Worm (Caenorhabditis elegans) whole organism, young adult: Measurements from ENCODE around the gene C34D4.3.

ENCODE experiments used
- F22D6.2 ChIP-seq: sonication (generic microtip); optimal IDR thresholded peaks from 2 replicates; lab custom pipeline; 2016; ENCODE audit warnings: mild to moderate bottlenecking, missing genetic modification characterization, missing compliant biosample characterization
- F23B12.7 ChIP-seq: sonication (generic microtip); optimal IDR thresholded peaks from 2 replicates; lab custom pipeline; 2017; ENCODE audit warnings: missing genetic modification characterization, mild to moderate bottlenecking, missing compliant biosample characterization, antibody characterized with exemption, moderate library complexity; ENCODE audit not compliant: insufficient read depth
- T07F8.4 ChIP-seq: sonication (generic microtip); optimal IDR thresholded peaks from 2 replicates; lab custom pipeline; 2016; ENCODE audit warnings: mild to moderate bottlenecking, missing genetic modification characterization, moderate library complexity, missing compliant biosample characterization
- ceh-40 ChIP-seq: fragments of 200-800 bp; sonication (Bioruptor generic); IDR thresholded peaks from 2 replicates; pipeline ENCODE4 v1.3.6; 2022; ENCODE audit warnings: missing genetic modification characterization, missing compliant biosample characterization
- dox-1 ChIP-seq: fragments of 200-800 bp; sonication (Bioruptor generic); IDR thresholded peaks from 2 replicates; pipeline ENCODE4 v1.3.6; 2022; ENCODE audit warnings: missing genetic modification reagents, missing genetic modification characterization, missing compliant biosample characterization
- dpl-1 ChIP-seq: fragments of 150-350 bp; optimal IDR thresholded peaks from 2 replicates; lab custom pipeline; 2014; ENCODE audit warnings: missing biosample characterization, missing genetic modification reagents, missing genetic modification characterization
- gei-17 ChIP-seq: fragments of 200-800 bp; sonication (Bioruptor generic); optimal IDR thresholded peaks from 2 replicates; lab custom pipeline; 2018; ENCODE audit warnings: mild to moderate bottlenecking, missing genetic modification characterization, missing compliant biosample characterization
- hmg-20 ChIP-seq: fragments of 200-800 bp; sonication (Bioruptor generic); IDR thresholded peaks from 2 replicates; pipeline ENCODE4 v1.3.6; 2022; ENCODE audit warnings: missing genetic modification reagents, missing genetic modification characterization, missing compliant biosample characterization
- lsy-27 ChIP-seq: sonication (generic microtip); optimal IDR thresholded peaks from 2 replicates; lab custom pipeline; 2017; ENCODE audit warnings: missing genetic modification characterization, mild to moderate bottlenecking, missing compliant biosample characterization, antibody characterized with exemption, missing genotype, borderline replicate concordance; ENCODE audit not compliant: insufficient read depth
- mel-28 ChIP-seq: sonication (generic microtip); optimal IDR thresholded peaks from 2 replicates; lab custom pipeline; 2016; ENCODE audit warnings: borderline replicate concordance, mild to moderate bottlenecking, missing genetic modification characterization, missing compliant biosample characterization
- pha-4 ChIP-seq: fragments of 150-350 bp; sonication (generic microtip); optimal IDR thresholded peaks from 2 replicates; lab custom pipeline; 2014; ENCODE audit warnings: missing biosample characterization, missing genetic modification reagents, missing genetic modification characterization
- snpc-3.4 ChIP-seq: sonication (generic microtip); optimal IDR thresholded peaks from 2 replicates; lab custom pipeline; 2017; ENCODE audit warnings: missing genetic modification characterization, mild to moderate bottlenecking, missing compliant biosample characterization, antibody characterized with exemption, moderate library complexity, missing genotype, missing genetic modification reagents
- ztf-22 ChIP-seq: fragments of 200-800 bp; sonication (Bioruptor generic); optimal IDR thresholded peaks from 2 replicates; lab custom pipeline; 2018; ENCODE audit warnings: mild to moderate bottlenecking, missing genetic modification characterization, moderate library complexity, missing compliant biosample characterization

- TF ChIP-seq ceh-40 (GFP tag; lab: Robert Waterston, UW) (no peak), gei-17 (no peak), T07F8.4 (no peak), dox-1 (no peak), F22D6.2 (tag; lab: Kevin White, UChicago) (no peak), hmg-20 (GFP tag; lab: Robert Waterston, UW) (no peak), pha-4 (no peak), dpl-1 (GFP tag; lab: Kevin White, UChicago) (no peak), snpc-3.4 (tag; lab: Kevin White, UChicago) (no peak), lsy-27 (tag; lab: Kevin White, UChicago) (no peak), ztf-22 (GFP tag; lab: Kevin White, UChicago) (no peak), F23B12.7 (no peak), mel-28 (tag; lab: Kevin White, UChicago) (no peak)
Observed at ce11 chrIV:7166553-7166952, 13.1 kb downstream of the C34D4.3 start, which contains the start of gene C42D4.18.
